Fruit fly (Drosophila melanogaster) whole organism, embryonic: ENCODE data around the gene CG6847.

Experiments
- Aef1 ChIP-seq: fragments of 200-800 bp; sonication (Bioruptor generic); IDR thresholded peaks from 3 replicates; pipeline ENCODE4 v1.3.6; 2022; ENCODE audit warnings: missing biosample characterization, missing genetic modification characterization
- Atf6 ChIP-seq: fragments of 200-800 bp; sonication (Bioruptor generic); IDR thresholded peaks from 2 replicates; pipeline ENCODE4 v1.3.6; 2022; ENCODE audit warnings: missing biosample characterization, missing genetic modification characterization
- Awh ChIP-seq: fragments of 200-800 bp; sonication (Bioruptor generic); IDR thresholded peaks from 2 replicates; pipeline ENCODE4, ENCODE4 v1.3.6; 2022; ENCODE audit warnings: missing biosample characterization, missing genetic modification characterization
- Bteb2 ChIP-seq: fragments of 200-800 bp; sonication (Bioruptor generic); optimal IDR thresholded peaks from 2 replicates; lab custom pipeline; 2016; ENCODE audit warnings: missing biosample characterization, missing genetic modification characterization
- CG10274 ChIP-seq: fragments of 200-800 bp; sonication (Bioruptor generic); optimal IDR thresholded peaks from 3 replicates; lab custom pipeline; 2017; ENCODE audit warnings: missing biosample characterization, mild to moderate bottlenecking, missing genetic modification characterization
- CG12104 ChIP-seq: fragments of 200-800 bp; sonication (Bioruptor generic); optimal IDR thresholded peaks from 3 replicates; lab custom pipeline; 2016; ENCODE audit warnings: missing biosample characterization, missing genetic modification characterization
- CG12219 ChIP-seq: fragments of 200-800 bp; sonication (Bioruptor generic); optimal IDR thresholded peaks from 3 replicates; lab custom pipeline; 2018; ENCODE audit warnings: missing biosample characterization, mild to moderate bottlenecking, missing genetic modification characterization
- CG13296 ChIP-seq: fragments of 200-800 bp; sonication (Bioruptor generic); optimal IDR thresholded peaks from 3 replicates; lab custom pipeline; 2018; ENCODE audit warnings: missing biosample characterization, mild to moderate bottlenecking, missing genetic modification characterization
- CG13775 ChIP-seq: fragments of 200-800 bp; sonication (Bioruptor generic); optimal IDR thresholded peaks from 3 replicates; lab custom pipeline; 2017; ENCODE audit warnings: missing biosample characterization, mild to moderate bottlenecking, missing genetic modification characterization
- CG14441 ChIP-seq: fragments of 200-800 bp; sonication (Bioruptor generic); IDR thresholded peaks from 2 replicates; pipeline ENCODE4 v1.3.6; 2022; ENCODE audit warnings: missing biosample characterization, missing genetic modification characterization
- CG1529 ChIP-seq: fragments of 200-800 bp; sonication (Bioruptor generic); optimal IDR thresholded peaks from 3 replicates; lab custom pipeline; 2018; ENCODE audit warnings: missing biosample characterization, missing genetic modification characterization
- CG2116 ChIP-seq: fragments of 200-800 bp; sonication (Bioruptor generic); optimal IDR thresholded peaks from 3 replicates; lab custom pipeline; 2018; ENCODE audit warnings: missing biosample characterization, mild to moderate bottlenecking, missing genetic modification characterization
- CG2120 ChIP-seq: fragments of 200-800 bp; sonication (Bioruptor generic); optimal IDR thresholded peaks from 3 replicates; lab custom pipeline; 2016; ENCODE audit warnings: missing biosample characterization, missing genetic modification characterization
- CG30403 ChIP-seq: fragments of 200-800 bp; sonication (Bioruptor generic); optimal IDR thresholded peaks from 3 replicates; lab custom pipeline; 2016; ENCODE audit warnings: missing biosample characterization, missing genetic modification characterization
- CG3407 ChIP-seq: fragments of 200-800 bp; sonication (Bioruptor generic); optimal IDR thresholded peaks from 2 replicates; lab custom pipeline; 2018; ENCODE audit warnings: missing biosample characterization, mild to moderate bottlenecking, missing genetic modification characterization
- CG4360 ChIP-seq: fragments of 200-800 bp; sonication (Bioruptor generic); IDR thresholded peaks from 2 replicates; pipeline ENCODE4 v1.3.6; 2022; ENCODE audit warnings: missing biosample characterization, missing genetic modification characterization
- CG6654 ChIP-seq: fragments of 200-800 bp; sonication (Bioruptor generic); optimal IDR thresholded peaks from 2 replicates; lab custom pipeline; 2017; ENCODE audit warnings: missing biosample characterization, mild to moderate bottlenecking, missing genetic modification characterization
- CG7786 ChIP-seq: fragments of 200-800 bp; sonication (Bioruptor generic); optimal IDR thresholded peaks from 2 replicates; lab custom pipeline; 2016; ENCODE audit warnings: missing biosample characterization, missing genetic modification characterization
- CG7987 ChIP-seq: fragments of 200-800 bp; sonication (Bioruptor generic); optimal IDR thresholded peaks from 2 replicates; lab custom pipeline; 2018; ENCODE audit warnings: missing biosample characterization, mild to moderate bottlenecking, missing genetic modification characterization, moderate library complexity
- CG8281 ChIP-seq: fragments of 200-800 bp; sonication (Bioruptor generic); optimal IDR thresholded peaks from 2 replicates; lab custom pipeline; 2018; ENCODE audit warnings: missing biosample characterization, mild to moderate bottlenecking, missing genetic modification characterization, moderate library complexity
- CG8924 ChIP-seq: fragments of 200-800 bp; optimal IDR thresholded peaks from 3 replicates; lab custom pipeline; 2019; ENCODE audit warnings: missing biosample characterization, mild to moderate bottlenecking, missing genetic modification characterization, moderate library complexity
- CG9215 ChIP-seq: fragments of 200-800 bp; sonication (Bioruptor generic); IDR thresholded peaks from 2 replicates; pipeline ENCODE4 v1.3.6; 2022; ENCODE audit warnings: missing biosample characterization, missing genetic modification characterization
- CG9437 ChIP-seq: fragments of 200-800 bp; sonication (Bioruptor generic); optimal IDR thresholded peaks from 2 replicates; lab custom pipeline; 2018; ENCODE audit warnings: missing biosample characterization, mild to moderate bottlenecking, missing genetic modification characterization
- Camta ChIP-seq: fragments of 200-800 bp; sonication (Bioruptor generic); optimal IDR thresholded peaks from 2 replicates; lab custom pipeline; 2016; ENCODE audit warnings: missing biosample characterization, missing genetic modification characterization
- D19B ChIP-seq: fragments of 200-800 bp; sonication (Bioruptor generic); optimal IDR thresholded peaks from 2 replicates; lab custom pipeline; 2017; ENCODE audit warnings: missing biosample characterization, mild to moderate bottlenecking, missing genetic modification characterization
- Dll ChIP-seq: fragments of 200-800 bp; sonication (Bioruptor generic); IDR thresholded peaks from 4 replicates; pipeline ENCODE4 v1.3.6; 2022; ENCODE audit warnings: missing biosample characterization, missing genetic modification characterization; ENCODE audit not compliant: partially characterized antibody
- Dp ChIP-seq: fragments of 200-800 bp; sonication (Bioruptor generic); optimal IDR thresholded peaks from 2 replicates; lab custom pipeline; 2018; ENCODE audit warnings: missing biosample characterization, mild to moderate bottlenecking, missing genetic modification characterization, moderate library complexity
- Fer1 ChIP-seq: fragments of 200-800 bp; sonication (Bioruptor generic); optimal IDR thresholded peaks from 2 replicates; lab custom pipeline; 2017; ENCODE audit warnings: missing biosample characterization, mild to moderate bottlenecking, missing genetic modification characterization
- Fer3 ChIP-seq: fragments of 200-800 bp; sonication (Bioruptor generic); optimal IDR thresholded peaks from 2 replicates; lab custom pipeline; 2018; ENCODE audit warnings: missing biosample characterization, mild to moderate bottlenecking, missing genetic modification characterization, moderate library complexity
- H2.0 ChIP-seq: fragments of 200-800 bp; sonication (Bioruptor generic); IDR thresholded peaks from 2 replicates; pipeline ENCODE4 v1.3.6; 2022; ENCODE audit warnings: missing biosample characterization, missing genetic modification characterization
- HLHmδ ChIP-seq: fragments of 200-800 bp; sonication (Bioruptor generic); optimal IDR thresholded peaks from 2 replicates; lab custom pipeline; 2018; ENCODE audit warnings: missing biosample characterization, mild to moderate bottlenecking, missing genetic modification characterization, moderate library complexity
- Lhr ChIP-seq: fragments of 200-800 bp; sonication (Bioruptor generic); optimal IDR thresholded peaks from 3 replicates; lab custom pipeline; 2017; ENCODE audit warnings: mild to moderate bottlenecking, missing biosample characterization, missing genetic modification reagents, missing genetic modification characterization
- Poxn ChIP-seq: fragments of 200-800 bp; sonication (Bioruptor generic); IDR thresholded peaks from 2 replicates; pipeline ENCODE4 v1.3.6; 2022; ENCODE audit warnings: missing biosample characterization, missing genetic modification characterization
- al ChIP-seq: fragments of 200-800 bp; sonication (Bioruptor generic); IDR thresholded peaks from 2 replicates; pipeline ENCODE4 v1.3.6; 2022; ENCODE audit warnings: missing biosample characterization, missing genetic modification characterization
- ash1 ChIP-seq: fragments of 200-800 bp; sonication (Bioruptor generic); optimal IDR thresholded peaks from 2 replicates; lab custom pipeline; 2018; ENCODE audit warnings: missing biosample characterization, mild to moderate bottlenecking, missing genetic modification characterization
- bcd ChIP-seq: fragments of 200-800 bp; sonication (Bioruptor generic); optimal IDR thresholded peaks from 2 replicates; lab custom pipeline; 2017; ENCODE audit warnings: missing biosample characterization, mild to moderate bottlenecking, missing genetic modification characterization
- corto ChIP-seq: fragments of 200-800 bp; sonication (Bioruptor generic); optimal IDR thresholded peaks from 2 replicates; lab custom pipeline; 2016; ENCODE audit warnings: missing biosample characterization, mild to moderate bottlenecking, missing genetic modification characterization, moderate library complexity
- da ChIP-seq: fragments of 200-800 bp; sonication (Bioruptor generic); optimal IDR thresholded peaks from 2 replicates; lab custom pipeline; 2016; ENCODE audit warnings: missing biosample characterization, missing genetic modification characterization
- eve ChIP-seq, 2 experiments: fragments of >200 bp; optimal IDR thresholded peaks; 2 replicates each; lab custom pipeline; 2017; ENCODE audit warnings: missing biosample characterization in 2 of 2, missing genetic modification characterization in 2 of 2
- hkb ChIP-seq, 2 experiments: fragments of 200-800 bp in 1 of 2; fragments of >200 bp in 1 of 2; sonication (Bioruptor generic) in 1 of 2; IDR thresholded peaks in 1 of 2; optimal IDR thresholded peaks in 1 of 2; 2 replicates each; pipeline versions ENCODE4 v1.3.6 to Lab custom; 2017 to 2022; ENCODE audit warnings: missing biosample characterization in 1 of 2, missing genetic modification characterization in 1 of 2
- luna ChIP-seq: fragments of 200-800 bp; sonication (Bioruptor generic); optimal IDR thresholded peaks from 2 replicates; lab custom pipeline; 2016; ENCODE audit warnings: missing biosample characterization, missing genetic modification characterization
- org-1 ChIP-seq: fragments of 200-800 bp; sonication (Bioruptor generic); optimal IDR thresholded peaks from 2 replicates; lab custom pipeline; 2017; ENCODE audit warnings: missing biosample characterization, missing genetic modification characterization
- row ChIP-seq: fragments of 200-800 bp; sonication (Bioruptor generic); IDR thresholded peaks from 3 replicates; pipeline ENCODE4 v1.3.6; 2022; ENCODE audit warnings: missing biosample characterization, missing genetic modification characterization
- sc ChIP-seq, 3 experiments: fragments of >200 bp in 2 of 3; fragments of 200-800 bp in 1 of 3; sonication (Bioruptor generic) in 1 of 3; optimal IDR thresholded peaks; 2 replicates in 2 of 3; 3 replicates in 1 of 3; lab custom pipeline; 2017; ENCODE audit warnings: mild to moderate bottlenecking in 1 of 3, missing biosample characterization in 1 of 3, missing genetic modification characterization in 1 of 3, missing genetic modification reagents in 1 of 3
- unpg ChIP-seq: fragments of 200-800 bp; sonication (Bioruptor generic); optimal IDR thresholded peaks from 3 replicates; lab custom pipeline; 2018; ENCODE audit warnings: missing biosample characterization, mild to moderate bottlenecking, missing genetic modification characterization, moderate library complexity
- vvl ChIP-seq: fragments of 200-800 bp; sonication (Bioruptor generic); IDR thresholded peaks from 2 replicates; pipeline ENCODE4 v1.3.6; 2022; ENCODE audit warnings: missing biosample characterization, missing genetic modification characterization
- zen2 ChIP-seq: fragments of 200-800 bp; sonication (Bioruptor generic); IDR thresholded peaks from 3 replicates; pipeline ENCODE4 v1.3.6; 2022; ENCODE audit warnings: missing biosample characterization, missing genetic modification characterization; ENCODE audit not compliant: partially characterized antibody
- zfh1 ChIP-seq: fragments of 200-800 bp; sonication (Bioruptor generic); IDR thresholded peaks from 3 replicates; pipeline ENCODE4 v1.3.6; 2022; ENCODE audit warnings: missing biosample characterization, missing genetic modification characterization

The CG6847 gene

dm6 chrX:17910941-17911703 lies at the start of gene CG6847 (continued):
- TF ChIP-seq CG7786 (GFP tag; lab: Kevin White, UChicago) (no peak), CG2116 (GFP tag; lab: Kevin White, UChicago) (peak; percentile 28), CG8924 (tag; lab: Kevin White, UChicago) (peak; percentile 71), D19B (GFP tag; lab: Kevin White, UChicago) (peak; percentile 17), zfh1 (0 out of 3 replicates have a peak, but pooled peaks have one; percentile 4), Dp (no peak), Camta (GFP tag; lab: Kevin White, UChicago) (peak; percentile 28), CG10274 (GFP tag; lab: Kevin White, UChicago) (peak; percentile 2), unpg (GFP tag; lab: Kevin White, UChicago) (peak; percentile 75), corto (GFP tag; lab: Kevin White, UChicago) (no peak), CG9437 (GFP tag; lab: Kevin White, UChicago) (peak; percentile 79), CG14441 (GFP tag; lab: Robert Waterston, UW) (peak; percentile 69), CG7987 (GFP tag; lab: Kevin White, UChicago) (no peak), HLHmδ (no peak), H2.0 (GFP tag; lab: Robert Waterston, UW) (peak; percentile 45; the same call in 1 of the 2 replicates), vvl (GFP tag; lab: Robert Waterston, UW) (0 out of 2 replicates have a peak, but pooled peaks have one; percentile 43), Atf6 (GFP tag; lab: Robert Waterston, UW) (peak; percentile 36; the same call in 1 of the 2 replicates), CG30403 (GFP tag; lab: Kevin White, UChicago) (peak; percentile 80), CG13775 (GFP tag; lab: Kevin White, UChicago) (peak; percentile 70), CG8281 (tag; lab: Kevin White, UChicago) (no peak), da (no peak), org-1 (GFP tag; lab: Kevin White, UChicago) (peak; percentile 52), CG6654 (GFP tag; lab: Kevin White, UChicago) (no peak), CG1529 (GFP tag; lab: Kevin White, UChicago) (peak; percentile 54), bcd (GFP tag; lab: Kevin White, UChicago) (peak; percentile 65), Fer1 (GFP tag; lab: Kevin White, UChicago) (peak; percentile 42), Dll (no peak), CG13296 (peak; percentile 22), sc (optimal IDR thresholded peaks at IDR 0.05; lab: Kevin White, UChicago) (no peak), sc (GFP tag; optimal IDR thresholded peaks at IDR 0.05; lab: Kevin White, UChicago) (peak; percentile 64), CG4360 (no peak), luna (GFP tag; lab: Kevin White, UChicago) (no peak), Poxn (GFP tag; lab: Robert Waterston, UW) (no peak), CG2120 (GFP tag; lab: Kevin White, UChicago) (peak; percentile 52), zen2 (GFP tag; lab: Robert Waterston, UW) (no peak; the same call in 2 of the 3 replicates), hkb (optimal IDR thresholded peaks at IDR 0.05; lab: Kevin White, UChicago) (no peak), hkb (GFP tag; IDR thresholded peaks at IDR 0.05; lab: Robert Waterston, UW) (peak; percentile 41; the same call in 1 of the 2 replicates), CG12104 (peak; percentile 52), CG3407 (GFP tag; lab: Kevin White, UChicago) (peak; percentile 26), CG9215 (GFP tag; lab: Robert Waterston, UW) (peak; percentile 53), Lhr (GFP tag; lab: Kevin White, UChicago) (peak; percentile 15), al (GFP tag; lab: Robert Waterston, UW) (peak; percentile 45; the same call in 1 of the 2 replicates), CG12219 (GFP tag; lab: Kevin White, UChicago) (peak; percentile 15), Awh (GFP tag; lab: Robert Waterston, UW) (no peak), row (GFP tag; lab: Robert Waterston, UW) (peak; percentile 78), eve (GFP tag; optimal IDR thresholded peaks at IDR 0.05; lab: Kevin White, UChicago) (no peak), Bteb2 (GFP tag; lab: Kevin White, UChicago) (no peak), Fer3 (tag; lab: Kevin White, UChicago) (peak; percentile 6), Aef1 (GFP tag; lab: Robert Waterston, UW) (no peak), ash1 (no peak)
